Worm (Caenorhabditis elegans) whole organism, mixed stage, embryonic: Measurements from ENCODE around the gene tag-180.

Experiments used
- bed-3 ChIP-seq: fragments of 200-800 bp; sonication (Bioruptor generic); optimal IDR thresholded peaks from 3 replicates; lab custom pipeline; 2018; ENCODE audit warnings: mild to moderate bottlenecking, missing genetic modification characterization, moderate library complexity, missing compliant biosample characterization
- blmp-1 ChIP-seq: fragments of 150-350 bp; optimal IDR thresholded peaks from 2 replicates; lab custom pipeline; 2014; ENCODE audit warnings: missing biosample characterization, missing genetic modification characterization
- ceh-43 ChIP-seq: fragments of 200-800 bp; sonication (Bioruptor generic); optimal IDR thresholded peaks from 2 replicates; lab custom pipeline; 2018; ENCODE audit warnings: mild to moderate bottlenecking, missing genetic modification characterization, moderate library complexity, missing compliant biosample characterization
- ceh-83 ChIP-seq: fragments of 200-800 bp; sonication (Bioruptor generic); optimal IDR thresholded peaks from 2 replicates; lab custom pipeline; 2018; ENCODE audit warnings: mild to moderate bottlenecking, missing genetic modification characterization, missing compliant biosample characterization
- cnd-1 ChIP-seq: fragments of 200-800 bp; sonication (Bioruptor generic); optimal IDR thresholded peaks from 2 replicates; lab custom pipeline; 2018; ENCODE audit warnings: mild to moderate bottlenecking, missing genetic modification characterization, missing compliant biosample characterization
- drap-1 ChIP-seq: fragments of 200-800 bp; sonication (Bioruptor generic); optimal IDR thresholded peaks from 3 replicates; lab custom pipeline; 2018; ENCODE audit warnings: mild to moderate bottlenecking, missing genetic modification characterization, missing compliant biosample characterization
- elt-1 ChIP-seq: sonication (generic microtip); optimal IDR thresholded peaks from 2 replicates; lab custom pipeline; 2017; ENCODE audit warnings: missing genetic modification characterization, mild to moderate bottlenecking, missing compliant biosample characterization, antibody characterized with exemption, moderate library complexity, borderline replicate concordance; ENCODE audit not compliant: insufficient read depth
- ham-2 ChIP-seq: fragments of 200-800 bp; sonication (Bioruptor generic); optimal IDR thresholded peaks from 2 replicates; lab custom pipeline; 2018; ENCODE audit warnings: mild to moderate bottlenecking, missing genetic modification characterization, missing compliant biosample characterization
- hlh-1 ChIP-seq: fragments of 150-350 bp; optimal IDR thresholded peaks from 2 replicates; lab custom pipeline; 2014; ENCODE audit warnings: missing biosample characterization, missing genetic modification reagents, missing genetic modification characterization
- lin-13 ChIP-seq: fragments of 150-350 bp; optimal IDR thresholded peaks from 2 replicates; lab custom pipeline; 2014; ENCODE audit warnings: missing biosample characterization, missing genetic modification characterization
- lin-32 ChIP-seq: fragments of 200-800 bp; sonication (Bioruptor generic); optimal IDR thresholded peaks from 2 replicates; lab custom pipeline; 2018; ENCODE audit warnings: mild to moderate bottlenecking, missing genetic modification characterization, missing compliant biosample characterization
- lsy-2 ChIP-seq: fragments of 150-350 bp; optimal IDR thresholded peaks from 2 replicates; lab custom pipeline; 2014; ENCODE audit warnings: missing biosample characterization, missing genetic modification characterization
- mab-5 ChIP-seq: fragments of 150-350 bp; optimal IDR thresholded peaks from 2 replicates; lab custom pipeline; 2014; ENCODE audit warnings: missing biosample characterization, missing genetic modification characterization
- mep-1 ChIP-seq: fragments of 150-350 bp; optimal IDR thresholded peaks from 2 replicates; lab custom pipeline; 2017; ENCODE audit warnings: missing biosample characterization, missing genetic modification reagents, missing genetic modification characterization, inconsistent platforms
- mls-2 ChIP-seq: sonication (generic microtip); optimal IDR thresholded peaks from 2 replicates; lab custom pipeline; 2016; ENCODE audit warnings: mild to moderate bottlenecking, missing genetic modification characterization, moderate library complexity, missing compliant biosample characterization
- nhr-12 ChIP-seq: fragments of 150-350 bp; optimal IDR thresholded peaks from 2 replicates; lab custom pipeline; 2014; ENCODE audit warnings: missing biosample characterization, missing genetic modification characterization
- nhr-2 ChIP-seq: fragments of 150-350 bp; optimal IDR thresholded peaks from 2 replicates; lab custom pipeline; 2014; ENCODE audit warnings: missing biosample characterization, missing genetic modification characterization
- nhr-237 ChIP-seq: fragments of 150-350 bp; optimal IDR thresholded peaks from 2 replicates; lab custom pipeline; 2014; ENCODE audit warnings: missing biosample characterization, missing genetic modification characterization
- nhr-76 ChIP-seq: sonication (generic microtip); optimal IDR thresholded peaks from 2 replicates; lab custom pipeline; 2017; ENCODE audit warnings: missing biosample characterization, missing genetic modification characterization
- pha-4 ChIP-seq: fragments of 150-350 bp; optimal IDR thresholded peaks from 2 replicates; lab custom pipeline; 2018; ENCODE audit warnings: missing biosample characterization, missing genetic modification reagents, missing genetic modification characterization
- sptf-1 ChIP-seq: sonication (generic microtip); optimal IDR thresholded peaks from 2 replicates; lab custom pipeline; 2017; ENCODE audit warnings: mild to moderate bottlenecking, missing genetic modification characterization, moderate library complexity, missing compliant biosample characterization
- tbx-8 ChIP-seq: fragments of 200-800 bp; sonication (Bioruptor generic); optimal IDR thresholded peaks from 2 replicates; lab custom pipeline; 2018; ENCODE audit warnings: mild to moderate bottlenecking, missing genetic modification characterization, moderate library complexity, missing compliant biosample characterization
- unc-120 ChIP-seq: sonication (generic microtip); optimal IDR thresholded peaks from 2 replicates; lab custom pipeline; 2017; ENCODE audit warnings: missing genetic modification characterization, missing compliant biosample characterization; ENCODE audit not compliant: poor library complexity, severe bottlenecking
- unc-39 ChIP-seq: fragments of 150-350 bp; optimal IDR thresholded peaks from 2 replicates; lab custom pipeline; 2014; ENCODE audit warnings: missing biosample characterization, missing genetic modification characterization
- unc-62 ChIP-seq: fragments of 150-350 bp; optimal IDR thresholded peaks from 2 replicates; lab custom pipeline; 2014; ENCODE audit warnings: missing biosample characterization, missing genetic modification reagents, missing genetic modification characterization
- ztf-11 ChIP-seq: fragments of 150-350 bp; optimal IDR thresholded peaks from 2 replicates; lab custom pipeline; 2014; ENCODE audit warnings: missing biosample characterization, missing genetic modification characterization

Gene tag-180

ce11 chrII:11284701-11285100, 44.5 kb downstream of the tag-180 start:
- TF ChIP-seq ceh-43 = peak; percentile 9
- no peak for TF ChIP-seq lin-32 (GFP tag; lab: Kevin White, UChicago)
- TF ChIP-seq drap-1 (GFP tag; lab: Kevin White, UChicago) = no peak
- TF ChIP-seq unc-62 (GFP tag; lab: Kevin White, UChicago) = peak; percentile 31
- TF ChIP-seq blmp-1 (tag; lab: Kevin White, UChicago) = peak; percentile 32
- TF ChIP-seq nhr-12 (tag; lab: Kevin White, UChicago) = no peak
- no peak for TF ChIP-seq nhr-237 (tag; lab: Kevin White, UChicago)

- TF ChIP-seq cnd-1 (tag; lab: Kevin White, UChicago) = no peak
- no peak for TF ChIP-seq lin-32 (GFP tag; lab: Kevin White, UChicago)
- no peak for TF ChIP-seq hlh-1 (tag; lab: Kevin White, UChicago)
- TF ChIP-seq tbx-8 = no peak
Observed at ce11 chrII:11283803-11284202, 45.4 kb downstream of the tag-180 start.

- TF ChIP-seq hlh-1 (tag; lab: Kevin White, UChicago) (peak; percentile 83), mls-2 (no peak), pha-4 (tag; lab: Kevin White, UChicago) (no peak), unc-62 (GFP tag; lab: Kevin White, UChicago) (peak; percentile 40), blmp-1 (tag; lab: Kevin White, UChicago) (no peak), unc-120 (peak; percentile 4), ceh-83 (GFP tag; lab: Kevin White, UChicago) (no peak), mab-5 (tag; lab: Kevin White, UChicago) (no peak), nhr-76 (tag; lab: Kevin White, UChicago) (no peak), nhr-2 (tag; lab: Kevin White, UChicago) (no peak)
Observed at ce11 chrII:11283013-11283412, 46.2 kb downstream of the tag-180 start.

ce11 chrII:11281666-11282065, 47.6 kb downstream of the tag-180 start, which contains the start of gene unc-130:
Gene unc-130, plus strand, starts transcription at chrII:11281966.
- TF ChIP-seq ceh-43 = no peak
- TF ChIP-seq hlh-1 (tag; lab: Kevin White, UChicago) = no peak
- TF ChIP-seq lsy-2 (tag; lab: Kevin White, UChicago) = peak; percentile 65
- no peak for TF ChIP-seq nhr-12 (tag; lab: Kevin White, UChicago)

ce11 chrII:11281177-11281576, 48.1 kb downstream of the tag-180 start:
- TF ChIP-seq sptf-1 (tag; lab: Kevin White, UChicago) = no peak
- peak; percentile 15 for TF ChIP-seq hlh-1 (tag; lab: Kevin White, UChicago)
- no peak for TF ChIP-seq lin-13

ce11 chrII:11279971-11280370, 49.3 kb downstream of the tag-180 start:
- no peak for TF ChIP-seq blmp-1 (tag; lab: Kevin White, UChicago)
- TF ChIP-seq lsy-2 (tag; lab: Kevin White, UChicago) = peak; percentile 40

- TF ChIP-seq mep-1 (tag; lab: Kevin White, UChicago) = no peak
- TF ChIP-seq ham-2 (GFP tag; lab: Kevin White, UChicago) = peak; percentile 0
- no peak for TF ChIP-seq bed-3 (GFP tag; lab: Kevin White, UChicago)
- TF ChIP-seq elt-1 = peak; percentile 67
- TF ChIP-seq, all 35 proteins: peak for 2
Observed at ce11 chrII:11276879-11277278, 52.4 kb downstream of the tag-180 start.

- TF ChIP-seq hlh-1 (tag; lab: Kevin White, UChicago) = peak; percentile 81
- TF ChIP-seq ztf-11 (tag; lab: Kevin White, UChicago) = no peak
- TF ChIP-seq nhr-12 (tag; lab: Kevin White, UChicago) = no peak
- no peak for TF ChIP-seq lin-32 (GFP tag; lab: Kevin White, UChicago)
- TF ChIP-seq sptf-1 (tag; lab: Kevin White, UChicago) = no peak
- no peak for TF ChIP-seq unc-39 (tag; lab: Kevin White, UChicago)
Observed at ce11 chrII:11275484-11275883, 53.7 kb downstream of the tag-180 start.
